Worm (Caenorhabditis elegans): ENCODE measurements around the gene AH10.2.

ce11 chrV:14120674-14121073 is 35.9 kb upstream of the AH10.2 start:
- TF ChIP-seq ama-1 (optimal IDR thresholded peaks at IDR 0.05), result no peak
- TF ChIP-seq ama-1 (GFP tag; optimal IDR thresholded peaks at IDR 0.05), result no peak
- TF ChIP-seq rcor-1 (GFP tag; IDR thresholded peaks at IDR 0.05), result no peak
- no peak for TF ChIP-seq ceh-100 (GFP tag; IDR thresholded peaks at IDR 0.05)
- TF ChIP-seq F33H1.4 (GFP tag; IDR thresholded peaks at IDR 0.05), result no peak
- TF ChIP-seq mcd-1 (GFP tag; IDR thresholded peaks at IDR 0.05), result no peak
- TF ChIP-seq nhr-179 (tag; optimal IDR thresholded peaks at IDR 0.05), result no peak
- TF ChIP-seq mxl-1 (tag; optimal IDR thresholded peaks at IDR 0.05), result no peak
- TF ChIP-seq ztf-3 (GFP tag; optimal IDR thresholded peaks at IDR 0.05), result no peak
- no peak for TF ChIP-seq snpc-3.4 (tag; optimal IDR thresholded peaks at IDR 0.05)
- no peak for TF ChIP-seq sea-2 (GFP tag; IDR thresholded peaks at IDR 0.05)
- no peak for TF ChIP-seq attf-6 (GFP tag; IDR thresholded peaks at IDR 0.05)
- no peak for TF ChIP-seq unc-62 (GFP tag; optimal IDR thresholded peaks at IDR 0.05)
